Worm (Caenorhabditis elegans): ENCODE measurements around the gene vha-8.
A peak's percentile ranks its signal among the peaks of the same experiment; 100 is the strongest.

ce11 chrIV:6789950-6790349, 924 bp upstream of the vha-8 start:
- TF ChIP-seq zag-1 (tag; optimal IDR thresholded peaks at IDR 0.05): no peak
- TF ChIP-seq lsy-2 (tag; optimal IDR thresholded peaks at IDR 0.05): peak in 1 of 2 experiments; percentile 7
- TF ChIP-seq nhr-76 (tag; optimal IDR thresholded peaks at IDR 0.05): no peak
- no peak for TF ChIP-seq ceh-62 (tag; optimal IDR thresholded peaks at IDR 0.05)
- no peak for TF ChIP-seq fkh-10 (GFP tag; optimal IDR thresholded peaks at IDR 0.05)
- no peak for TF ChIP-seq lin-39 (tag; optimal IDR thresholded peaks at IDR 0.05)
- TF ChIP-seq duxl-1 (tag; optimal IDR thresholded peaks at IDR 0.05; ENCODE audit: poor library complexity): no peak
- TF ChIP-seq hlh-30 (tag; optimal IDR thresholded peaks at IDR 0.05; ENCODE audit: insufficient read depth): no peak
- no peak for TF ChIP-seq hmg-1.1 (GFP tag; IDR thresholded peaks at IDR 0.05)
- TF ChIP-seq skn-1 (tag; optimal IDR thresholded peaks at IDR 0.05): no peak
- TF ChIP-seq nhr-25 (tag; optimal IDR thresholded peaks at IDR 0.05; ENCODE audit: borderline replicate concordance, insufficient read depth): no peak
- no peak for TF ChIP-seq daf-8 (GFP tag; IDR thresholded peaks at IDR 0.05)
- no peak for TF ChIP-seq mdt-29 (GFP tag; IDR thresholded peaks at IDR 0.05)

All from whole organism, L4 larva.